Worm (Caenorhabditis elegans) whole organism, late embryonic: ENCODE data around the gene C01B10.11.

Source experiments
- K09A11.1 ChIP-seq: sonication (generic microtip); optimal IDR thresholded peaks from 2 replicates; lab custom pipeline; 2017; ENCODE audit warnings: antibody characterized with exemption, mild to moderate bottlenecking, missing genetic modification characterization, missing compliant biosample characterization; ENCODE audit not compliant: insufficient read depth
- Y22D7AL.16 ChIP-seq: sonication (generic microtip); optimal IDR thresholded peaks from 2 replicates; lab custom pipeline; 2016; ENCODE audit warnings: missing genetic modification characterization, missing compliant biosample characterization
- ahr-1 ChIP-seq: sonication (generic microtip); optimal IDR thresholded peaks from 2 replicates; lab custom pipeline; 2016; ENCODE audit warnings: missing genetic modification characterization, missing compliant biosample characterization
- ceh-2 ChIP-seq: sonication (generic microtip); optimal IDR thresholded peaks from 2 replicates; lab custom pipeline; 2016; ENCODE audit warnings: missing genotype, missing genetic modification characterization, missing compliant biosample characterization
- ceh-24 ChIP-seq: sonication (generic microtip); optimal IDR thresholded peaks from 2 replicates; lab custom pipeline; 2016; ENCODE audit warnings: mild to moderate bottlenecking, missing genetic modification characterization, missing compliant biosample characterization
- ceh-30 ChIP-seq: fragments of 150-350 bp; optimal IDR thresholded peaks from 2 replicates; lab custom pipeline; 2014; ENCODE audit warnings: missing biosample characterization, missing genetic modification characterization
- ceh-31 ChIP-seq: sonication (generic microtip); optimal IDR thresholded peaks from 2 replicates; lab custom pipeline; 2016; ENCODE audit warnings: missing genetic modification characterization, missing compliant biosample characterization
- ceh-45 ChIP-seq: fragments of 200-800 bp; sonication (Bioruptor generic); IDR thresholded peaks from 2 replicates; pipeline ENCODE4 v1.3.6; 2022; ENCODE audit warnings: missing genetic modification reagents, missing genetic modification characterization, missing compliant biosample characterization
- ceh-6 ChIP-seq: fragments of 200-800 bp; sonication (Bioruptor generic); optimal IDR thresholded peaks from 2 replicates; lab custom pipeline; 2018; ENCODE audit warnings: mild to moderate bottlenecking, missing genetic modification characterization, missing compliant biosample characterization
- ceh-9 ChIP-seq: sonication (generic microtip); optimal IDR thresholded peaks from 2 replicates; lab custom pipeline; 2016; ENCODE audit warnings: mild to moderate bottlenecking, missing genetic modification characterization, inconsistent platforms, missing compliant biosample characterization
- che-1 ChIP-seq: sonication (generic microtip); optimal IDR thresholded peaks from 2 replicates; lab custom pipeline; 2016; ENCODE audit warnings: mild to moderate bottlenecking, missing genetic modification characterization, missing compliant biosample characterization
- dmd-4 ChIP-seq: sonication (generic microtip); optimal IDR thresholded peaks from 2 replicates; lab custom pipeline; 2016; ENCODE audit warnings: borderline replicate concordance, missing genetic modification characterization, missing compliant biosample characterization
- eyg-1 ChIP-seq: sonication (generic microtip); optimal IDR thresholded peaks from 2 replicates; lab custom pipeline; 2016; ENCODE audit warnings: missing genotype, missing genetic modification characterization, missing compliant biosample characterization
- fax-1 ChIP-seq: sonication (generic microtip); optimal IDR thresholded peaks from 2 replicates; lab custom pipeline; 2016; ENCODE audit warnings: missing genotype, missing genetic modification characterization, missing compliant biosample characterization
- fkh-10 ChIP-seq: fragments of 150-350 bp; optimal IDR thresholded peaks from 2 replicates; lab custom pipeline; 2014; ENCODE audit warnings: missing biosample characterization, missing genetic modification reagents, missing genetic modification characterization
- fkh-6 ChIP-seq: sonication (generic microtip); optimal IDR thresholded peaks from 2 replicates; lab custom pipeline; 2016; ENCODE audit warnings: missing genetic modification characterization, missing compliant biosample characterization
- hlh-13 ChIP-seq: fragments of 200-800 bp; sonication (Bioruptor generic); optimal IDR thresholded peaks from 2 replicates; lab custom pipeline; 2018; ENCODE audit warnings: mild to moderate bottlenecking, missing genetic modification characterization, missing compliant biosample characterization
- hlh-15 ChIP-seq: sonication (generic microtip); optimal IDR thresholded peaks from 2 replicates; lab custom pipeline; 2016; ENCODE audit warnings: missing genetic modification characterization, missing compliant biosample characterization
- hlh-6 ChIP-seq: sonication (generic microtip); optimal IDR thresholded peaks from 2 replicates; lab custom pipeline; 2016; ENCODE audit warnings: missing genotype, missing genetic modification characterization, missing compliant biosample characterization
- lim-6 ChIP-seq: sonication (generic microtip); optimal IDR thresholded peaks from 2 replicates; lab custom pipeline; 2016; ENCODE audit warnings: missing genetic modification characterization, missing compliant biosample characterization
- nfya-1 ChIP-seq: sonication (generic microtip); optimal IDR thresholded peaks from 2 replicates; lab custom pipeline; 2017; ENCODE audit warnings: missing genetic modification characterization, mild to moderate bottlenecking, missing compliant biosample characterization, antibody characterized with exemption, moderate library complexity
- nhr-11 ChIP-seq: fragments of 150-350 bp; optimal IDR thresholded peaks from 2 replicates; lab custom pipeline; 2014; ENCODE audit warnings: missing biosample characterization, missing genetic modification characterization
- nhr-232 ChIP-seq: sonication (generic microtip); optimal IDR thresholded peaks from 2 replicates; lab custom pipeline; 2016; ENCODE audit warnings: missing genetic modification characterization, missing compliant biosample characterization
- odd-2 ChIP-seq: sonication (generic microtip); optimal IDR thresholded peaks from 2 replicates; lab custom pipeline; 2017; ENCODE audit warnings: antibody characterized with exemption, mild to moderate bottlenecking, missing genetic modification characterization, missing compliant biosample characterization
- pag-3 ChIP-seq: sonication (generic microtip); optimal IDR thresholded peaks from 2 replicates; lab custom pipeline; 2016; ENCODE audit warnings: missing compliant biosample characterization, missing genetic modification characterization, borderline replicate concordance
- pat-9 ChIP-seq: fragments of 200-800 bp; sonication (Bioruptor generic); optimal IDR thresholded peaks from 2 replicates; lab custom pipeline; 2018; ENCODE audit warnings: mild to moderate bottlenecking, missing genetic modification characterization, moderate library complexity, missing compliant biosample characterization
- pax-1 ChIP-seq: fragments of 150-350 bp; optimal IDR thresholded peaks from 2 replicates; lab custom pipeline; 2014; ENCODE audit warnings: missing biosample characterization, missing genetic modification characterization
- pha-2 ChIP-seq: sonication (generic microtip); optimal IDR thresholded peaks from 2 replicates; lab custom pipeline; 2017; ENCODE audit warnings: mild to moderate bottlenecking, missing genetic modification characterization, missing compliant biosample characterization
- pqm-1 ChIP-seq: sonication (generic microtip); optimal IDR thresholded peaks from 2 replicates; lab custom pipeline; 2016; ENCODE audit warnings: missing genetic modification characterization, missing compliant biosample characterization
- sdc-2 ChIP-seq: sonication (generic microtip); optimal IDR thresholded peaks from 2 replicates; lab custom pipeline; 2016; ENCODE audit warnings: missing genotype, missing genetic modification characterization, missing compliant biosample characterization
- syd-9 ChIP-seq: sonication (generic microtip); optimal IDR thresholded peaks from 2 replicates; lab custom pipeline; 2016; ENCODE audit warnings: mild to moderate bottlenecking, missing genetic modification characterization, moderate library complexity, missing compliant biosample characterization
- ttx-3 ChIP-seq: sonication (generic microtip); optimal IDR thresholded peaks from 2 replicates; lab custom pipeline; 2016; ENCODE audit warnings: missing genetic modification reagents, missing genetic modification characterization, missing compliant biosample characterization
- unc-3 ChIP-seq, 2 experiments: fragments of 200-800 bp in 1 of 2; sonication (Bioruptor generic) in 1 of 2; sonication (generic microtip) in 1 of 2; conservative IDR thresholded peaks in 1 of 2; optimal IDR thresholded peaks in 1 of 2; 2 replicates each; pipeline versions ENCODE4 v1.3.6 to Lab custom; 2016 to 2022; ENCODE audit warnings: missing compliant biosample characterization in 2 of 2, missing genetic modification characterization in 2 of 2, missing genetic modification reagents in 1 of 2
- unc-42 ChIP-seq: sonication (generic microtip); optimal IDR thresholded peaks from 2 replicates; lab custom pipeline; 2016; ENCODE audit warnings: missing genotype, missing genetic modification characterization, missing compliant biosample characterization
- unc-86 ChIP-seq: sonication (generic microtip); optimal IDR thresholded peaks from 2 replicates; lab custom pipeline; 2016; ENCODE audit warnings: missing genetic modification characterization, missing compliant biosample characterization

The C01B10.11 gene

DNA sequence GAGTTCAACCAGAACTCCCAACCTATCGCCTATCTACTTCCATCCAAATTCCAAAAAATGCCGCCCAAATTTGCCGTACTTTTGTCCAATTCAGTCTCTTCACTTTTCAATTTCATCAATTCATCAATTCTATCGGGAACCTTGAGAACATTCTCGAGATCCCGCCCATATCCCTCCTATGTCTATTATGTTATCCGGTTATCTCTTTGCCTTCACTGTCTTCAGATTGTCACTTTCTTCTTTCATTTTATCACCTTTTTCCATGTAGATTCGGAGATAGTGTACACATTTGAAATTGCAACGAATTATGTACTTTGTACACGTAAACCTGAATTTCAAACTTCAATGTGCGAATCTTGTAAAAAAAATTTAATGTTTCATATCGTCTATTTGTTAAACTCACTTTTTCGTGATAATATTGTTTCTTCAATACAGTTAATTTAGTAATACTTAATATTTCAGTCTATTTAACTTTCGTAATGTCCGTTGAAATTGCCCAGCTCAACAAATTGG, at the start of gene C01B10.11:
Gene C01B10.11, plus strand, starts transcription at position 463 of the 513 bp plus-strand sequence.
- TF ChIP-seq unc-42 (tag; lab: Kevin White, UChicago) = no peak
- TF ChIP-seq Y22D7AL.16 = no peak
- TF ChIP-seq hlh-15 (tag; lab: Kevin White, UChicago) = no peak
- TF ChIP-seq ceh-31 = no peak
- TF ChIP-seq sdc-2 (tag; lab: Kevin White, UChicago) = no peak
- TF ChIP-seq syd-9 (tag; lab: Kevin White, UChicago) = no peak
- TF ChIP-seq ttx-3 (tag; lab: Kevin White, UChicago) = no peak
- no peak for TF ChIP-seq odd-2
- TF ChIP-seq pat-9 (tag; lab: Kevin White, UChicago) = no peak
- no peak for TF ChIP-seq eyg-1 (tag; lab: Kevin White, UChicago)
- TF ChIP-seq K09A11.1 = no peak
- TF ChIP-seq ceh-45 (GFP tag; lab: Robert Waterston, UW) = no peak
- TF ChIP-seq nhr-232 = no peak
- no peak for TF ChIP-seq ceh-2
- no peak for TF ChIP-seq pax-1 (tag; lab: Kevin White, UChicago)
- TF ChIP-seq pag-3 (tag; lab: Kevin White, UChicago) = no peak
- no peak for TF ChIP-seq unc-86 (tag; lab: Kevin White, UChicago)
- no peak for TF ChIP-seq ahr-1 (tag; lab: Kevin White, UChicago)
- no peak for TF ChIP-seq nhr-11 (tag; lab: Kevin White, UChicago)

DNA sequence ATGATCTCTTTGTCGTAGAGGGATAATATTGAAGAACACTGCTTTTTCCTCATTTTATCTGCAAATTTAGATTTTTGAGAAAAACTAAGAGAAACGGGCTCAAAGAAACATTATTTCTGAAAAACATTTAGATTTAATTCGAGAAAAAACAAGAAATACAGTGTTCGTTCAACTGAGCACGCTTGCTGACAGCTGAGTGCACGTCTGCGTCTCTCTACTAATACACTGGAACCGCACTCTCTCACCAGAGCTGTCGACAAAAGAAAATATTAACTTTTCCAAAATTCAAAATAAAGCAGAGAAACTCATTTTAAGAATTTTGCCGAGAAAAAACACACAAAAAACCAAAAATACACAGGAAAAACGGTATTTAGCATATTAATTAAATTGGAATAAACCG, 44.5 kb upstream of the C01B10.11 start, which contains the start of gene drh-1:
Gene drh-1, minus strand, starts transcription at position 58 of the 400 bp plus-strand sequence.
- no peak for TF ChIP-seq fkh-6 (tag; lab: Kevin White, UChicago)
- no peak for TF ChIP-seq sdc-2 (tag; lab: Kevin White, UChicago)

DNA sequence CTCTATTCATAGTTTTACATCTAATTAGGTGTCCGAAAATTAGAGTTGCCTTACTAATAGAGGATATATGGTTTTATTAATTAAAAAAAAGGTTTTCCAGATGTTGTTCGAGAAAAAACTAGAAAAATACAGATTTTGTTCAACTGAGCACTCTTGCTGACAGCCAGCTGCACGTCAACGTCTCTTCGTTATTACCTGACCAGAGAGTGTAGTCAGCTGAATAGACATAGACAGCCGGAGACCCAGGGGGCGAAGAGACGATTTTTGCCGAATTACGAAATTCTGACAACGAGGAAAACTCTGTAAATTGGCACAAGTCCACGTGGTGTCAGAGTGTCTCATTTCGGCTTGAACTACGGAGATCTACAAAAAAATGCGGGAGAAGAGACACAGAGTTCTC, 39.2 kb upstream of the C01B10.11 start:
- TF ChIP-seq ttx-3 (tag; lab: Kevin White, UChicago) (no peak), dmd-4 (tag; lab: Kevin White, UChicago) (no peak)

DNA sequence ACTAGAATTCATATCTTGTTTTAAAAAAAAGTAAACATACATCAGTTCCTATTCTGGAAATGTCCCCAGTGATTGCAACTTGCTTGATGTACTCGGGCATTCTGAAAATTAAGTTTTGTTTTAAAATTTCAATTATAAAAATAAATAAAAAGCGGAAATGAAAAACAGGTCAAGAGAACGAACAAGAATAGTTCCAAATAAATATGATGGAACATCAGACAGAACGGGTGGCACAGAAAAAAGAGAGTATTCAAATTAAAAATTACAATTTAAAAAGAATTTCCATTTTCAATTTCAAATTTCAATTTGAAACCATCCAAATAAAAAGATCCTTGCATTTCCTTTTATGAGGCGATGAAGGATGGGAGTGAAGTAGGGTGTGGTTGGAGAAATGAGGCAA, 36.5 kb upstream of the C01B10.11 start, which contains the start of gene C01B10.3:
Gene C01B10.3, minus strand, starts transcription at position 101 of the 400 bp plus-strand sequence.
- TF ChIP-seq odd-2 (no peak), fkh-10 (GFP tag; lab: Kevin White, UChicago) (no peak), sdc-2 (tag; lab: Kevin White, UChicago) (no peak), ttx-3 (tag; lab: Kevin White, UChicago) (no peak), ceh-30 (tag; lab: Kevin White, UChicago) (no peak), fax-1 (tag; lab: Kevin White, UChicago) (no peak), ceh-2 (no peak), ceh-9 (tag; lab: Kevin White, UChicago) (no peak), che-1 (tag; lab: Kevin White, UChicago) (no peak), hlh-13 (GFP tag; lab: Kevin White, UChicago) (no peak), ceh-24 (tag; lab: Kevin White, UChicago) (no peak)

DNA sequence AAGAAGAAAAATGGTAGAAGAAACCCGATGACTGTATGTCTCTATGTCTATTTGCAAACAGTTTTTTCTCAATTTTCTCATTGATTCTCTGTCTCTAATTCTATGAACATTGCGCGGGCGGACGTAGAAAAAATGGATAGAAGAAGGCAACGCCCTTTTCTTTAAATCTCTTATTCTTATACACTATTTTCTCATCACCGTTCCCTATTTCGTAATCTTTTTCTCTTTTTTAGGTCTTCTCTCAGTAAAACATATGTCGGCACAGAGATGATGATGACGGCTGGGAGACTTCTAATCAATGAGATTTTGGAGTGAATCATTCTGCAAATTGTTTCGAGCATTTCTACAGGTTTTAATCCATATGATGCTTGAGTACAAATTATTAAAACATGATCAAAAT, 35.6 kb upstream of the C01B10.11 start:
- TF ChIP-seq hlh-6 (tag; lab: Kevin White, UChicago) = no peak
- TF ChIP-seq che-1 (tag; lab: Kevin White, UChicago) = no peak
- no peak for TF ChIP-seq pha-2 (tag; lab: Kevin White, UChicago)
- no peak for TF ChIP-seq ceh-6 (GFP tag; lab: Kevin White, UChicago)
- no peak for TF ChIP-seq ahr-1 (tag; lab: Kevin White, UChicago)
- no peak for TF ChIP-seq nfya-1 (tag; lab: Kevin White, UChicago)
- no peak for TF ChIP-seq unc-3 (GFP tag; conservative IDR thresholded peaks at IDR 0.05; lab: Robert Waterston, UW)
- TF ChIP-seq unc-3 (tag; optimal IDR thresholded peaks at IDR 0.05; lab: Kevin White, UChicago) = no peak
- no peak for TF ChIP-seq hlh-15 (tag; lab: Kevin White, UChicago)
- TF ChIP-seq lim-6 (tag; lab: Kevin White, UChicago) = no peak
- no peak for TF ChIP-seq ceh-45 (GFP tag; lab: Robert Waterston, UW)
- TF ChIP-seq pqm-1 (tag; lab: Kevin White, UChicago) = no peak
